Fruit fly (Drosophila melanogaster) whole organism, embryonic: ENCODE data around the gene CG42822.

Source experiments
- Aef1 ChIP-seq: fragments of 200-800 bp; sonication (Bioruptor generic); IDR thresholded peaks from 3 replicates; pipeline ENCODE4 v1.3.6; 2022; ENCODE audit warnings: missing biosample characterization, missing genetic modification characterization
- Asciz ChIP-seq: fragments of 200-800 bp; sonication (Bioruptor generic); optimal IDR thresholded peaks from 2 replicates; lab custom pipeline; 2017; ENCODE audit warnings: missing biosample characterization, mild to moderate bottlenecking, missing genetic modification characterization, missing genetic modification reagents
- Awh ChIP-seq: fragments of 200-800 bp; sonication (Bioruptor generic); IDR thresholded peaks from 2 replicates; pipeline ENCODE4, ENCODE4 v1.3.6; 2022; ENCODE audit warnings: missing biosample characterization, missing genetic modification characterization
- B-H2 ChIP-seq: fragments of 200-800 bp; sonication (Bioruptor generic); optimal IDR thresholded peaks from 2 replicates; lab custom pipeline; 2018; ENCODE audit warnings: missing biosample characterization, mild to moderate bottlenecking, missing genetic modification characterization
- Blimp-1 ChIP-seq: fragments of 200-800 bp; sonication (Bioruptor generic); optimal IDR thresholded peaks from 3 replicates; lab custom pipeline; 2018; ENCODE audit warnings: missing biosample characterization, missing genetic modification characterization, mild to moderate bottlenecking, moderate library complexity, missing genetic modification reagents
- C15 ChIP-seq: fragments of 200-800 bp; sonication (Bioruptor generic); IDR thresholded peaks from 3 replicates; pipeline ENCODE4 v1.3.6; 2022; ENCODE audit warnings: missing biosample characterization, missing genetic modification characterization
- CG10267 ChIP-seq: fragments of 200-800 bp; sonication (Bioruptor generic); optimal IDR thresholded peaks from 2 replicates; lab custom pipeline; 2018; ENCODE audit warnings: missing biosample characterization, mild to moderate bottlenecking, missing genetic modification characterization, moderate library complexity
- CG14965 ChIP-seq: fragments of 200-800 bp; sonication (Bioruptor generic); optimal IDR thresholded peaks from 2 replicates; lab custom pipeline; 2016; ENCODE audit warnings: missing biosample characterization, missing genetic modification characterization, borderline replicate concordance
- CG1603 ChIP-seq: fragments of 200-800 bp; sonication (Bioruptor generic); optimal IDR thresholded peaks from 2 replicates; lab custom pipeline; 2019; ENCODE audit warnings: missing biosample characterization, mild to moderate bottlenecking, missing genetic modification characterization, moderate library complexity
- CG18476 ChIP-seq: fragments of 200-800 bp; sonication (Bioruptor generic); optimal IDR thresholded peaks from 2 replicates; lab custom pipeline; 2016; ENCODE audit warnings: missing biosample characterization, mild to moderate bottlenecking, missing genetic modification characterization
- CG31388 ChIP-seq: fragments of 200-800 bp; sonication (Bioruptor generic); optimal IDR thresholded peaks from 2 replicates; lab custom pipeline; 2016; ENCODE audit warnings: missing biosample characterization, missing genetic modification characterization
- CG34422 ChIP-seq: fragments of 200-800 bp; sonication (Bioruptor generic); IDR thresholded peaks from 3 replicates; pipeline ENCODE4 v1.3.6; 2022; ENCODE audit warnings: missing biosample characterization, missing genetic modification characterization
- CG3847 ChIP-seq: fragments of 200-800 bp; sonication (Bioruptor generic); IDR thresholded peaks from 2 replicates; pipeline ENCODE4 v1.3.6; 2022; ENCODE audit warnings: missing biosample characterization, missing genetic modification characterization
- CG6272 ChIP-seq: fragments of 200-800 bp; sonication (Bioruptor generic); IDR thresholded peaks from 2 replicates; pipeline ENCODE4 v1.3.6; 2022; ENCODE audit warnings: missing biosample characterization, missing genetic modification characterization
- CG7357 ChIP-seq: fragments of 200-800 bp; sonication (Bioruptor generic); IDR thresholded peaks from 3 replicates; pipeline ENCODE4 v1.3.6; 2022; ENCODE audit warnings: missing biosample characterization, missing genetic modification characterization
- CG7745 ChIP-seq: fragments of 200-800 bp; sonication (Bioruptor generic); optimal IDR thresholded peaks from 2 replicates; lab custom pipeline; 2018; ENCODE audit warnings: missing biosample characterization, mild to moderate bottlenecking, missing genetic modification characterization, moderate library complexity
- CG9727 ChIP-seq: fragments of 200-800 bp; sonication (Bioruptor generic); optimal IDR thresholded peaks from 3 replicates; lab custom pipeline; 2017; ENCODE audit warnings: missing biosample characterization, mild to moderate bottlenecking, missing genetic modification characterization
- CTCF ChIP-seq: fragments of 200-800 bp; sonication (Bioruptor generic); optimal IDR thresholded peaks from 2 replicates; lab custom pipeline; 2017; ENCODE audit warnings: missing biosample characterization, mild to moderate bottlenecking, missing genetic modification characterization, moderate library complexity
- Dbx ChIP-seq: fragments of 200-800 bp; sonication (Bioruptor generic); IDR thresholded peaks from 3 replicates; pipeline ENCODE4 v1.3.6; 2022; ENCODE audit warnings: missing biosample characterization, missing genetic modification characterization
- Dll ChIP-seq: fragments of 200-800 bp; sonication (Bioruptor generic); IDR thresholded peaks from 4 replicates; pipeline ENCODE4 v1.3.6; 2022; ENCODE audit warnings: missing biosample characterization, missing genetic modification characterization; ENCODE audit not compliant: partially characterized antibody
- E2f1 ChIP-seq: fragments of 200-800 bp; sonication (Bioruptor generic); IDR thresholded peaks from 2 replicates; pipeline ENCODE4 v1.3.6; 2022; ENCODE audit warnings: missing biosample characterization, missing genetic modification characterization
- Fer2 ChIP-seq: fragments of 200-800 bp; sonication (Bioruptor generic); optimal IDR thresholded peaks from 2 replicates; lab custom pipeline; 2018; ENCODE audit warnings: missing biosample characterization, mild to moderate bottlenecking, missing genetic modification characterization, moderate library complexity
- GATAe ChIP-seq: fragments of 200-800 bp; sonication (Bioruptor generic); conservative IDR thresholded peaks from 2 replicates; pipeline ENCODE4 v1.3.6; 2022; ENCODE audit warnings: missing biosample characterization, missing genetic modification characterization
- MTF-1 ChIP-seq: fragments of 200-800 bp; sonication (Bioruptor generic); optimal IDR thresholded peaks from 2 replicates; lab custom pipeline; 2018; ENCODE audit warnings: missing biosample characterization, mild to moderate bottlenecking, missing genetic modification characterization, borderline replicate concordance
- NK7.1 ChIP-seq: fragments of 200-800 bp; sonication (Bioruptor generic); optimal IDR thresholded peaks from 3 replicates; lab custom pipeline; 2016; ENCODE audit warnings: missing biosample characterization, missing genetic modification characterization
- Neu2 ChIP-seq: fragments of 200-800 bp; sonication (Bioruptor generic); optimal IDR thresholded peaks from 3 replicates; lab custom pipeline; 2016; ENCODE audit warnings: missing biosample characterization, missing genetic modification characterization, borderline replicate concordance
- PHDP ChIP-seq: fragments of 200-800 bp; sonication (Bioruptor generic); optimal IDR thresholded peaks from 3 replicates; lab custom pipeline; 2018; ENCODE audit warnings: missing biosample characterization, mild to moderate bottlenecking, missing genetic modification characterization, moderate library complexity
- Poxn ChIP-seq: fragments of 200-800 bp; sonication (Bioruptor generic); IDR thresholded peaks from 2 replicates; pipeline ENCODE4 v1.3.6; 2022; ENCODE audit warnings: missing biosample characterization, missing genetic modification characterization
- Ravus ChIP-seq: fragments of 200-800 bp; sonication (Bioruptor generic); IDR thresholded peaks from 2 replicates; pipeline ENCODE4 v1.3.6; 2022; ENCODE audit warnings: missing biosample characterization, missing genetic modification characterization
- Six4 ChIP-seq: fragments of 200-800 bp; sonication (Bioruptor generic); optimal IDR thresholded peaks from 2 replicates; lab custom pipeline; 2016; ENCODE audit warnings: missing biosample characterization, missing genetic modification characterization
- Sry-β ChIP-seq: fragments of 200-800 bp; sonication (Bioruptor generic); optimal IDR thresholded peaks from 2 replicates; lab custom pipeline; 2018; ENCODE audit warnings: missing biosample characterization, mild to moderate bottlenecking, missing genetic modification characterization, moderate library complexity
- Xrp1 ChIP-seq: fragments of 200-800 bp; sonication (Bioruptor generic); IDR thresholded peaks from 2 replicates; pipeline ENCODE4 v1.3.6; 2022; ENCODE audit warnings: missing biosample characterization, missing genetic modification characterization
- ara ChIP-seq: fragments of 200-800 bp; sonication (Bioruptor generic); IDR thresholded peaks from 2 replicates; pipeline ENCODE4 v1.3.6; 2022; ENCODE audit warnings: missing biosample characterization, missing genetic modification characterization
- ase ChIP-seq: fragments of 200-800 bp; sonication (Bioruptor generic); IDR thresholded peaks from 3 replicates; pipeline ENCODE4 v1.3.6; 2022; ENCODE audit warnings: missing biosample characterization, missing genetic modification characterization
- cg ChIP-seq: fragments of 200-800 bp; sonication (Bioruptor generic); optimal IDR thresholded peaks from 3 replicates; lab custom pipeline; 2019; ENCODE audit warnings: missing biosample characterization, mild to moderate bottlenecking, missing genetic modification characterization, moderate library complexity
- crc ChIP-seq: fragments of 200-800 bp; sonication (Bioruptor generic); optimal IDR thresholded peaks from 2 replicates; lab custom pipeline; 2016; ENCODE audit warnings: missing biosample characterization, missing genetic modification characterization
- dan ChIP-seq: fragments of 200-800 bp; sonication (Bioruptor generic); IDR thresholded peaks from 2 replicates; pipeline ENCODE4 v1.3.6; 2022; ENCODE audit warnings: missing biosample characterization, missing genetic modification characterization
- gce ChIP-seq: fragments of 200-800 bp; sonication (Bioruptor generic); IDR thresholded peaks from 3 replicates; pipeline ENCODE4 v1.3.6; 2022; ENCODE audit warnings: missing biosample characterization, missing genetic modification characterization
- h ChIP-seq: fragments of >200 bp; optimal IDR thresholded peaks from 2 replicates; lab custom pipeline; 2017
- ham ChIP-seq: fragments of 200-800 bp; sonication (Bioruptor generic); IDR thresholded peaks from 2 replicates; pipeline ENCODE4 v1.3.6; 2022; ENCODE audit warnings: missing biosample characterization, missing genetic modification characterization
- hbn ChIP-seq: fragments of 200-800 bp; sonication (Bioruptor generic); IDR thresholded peaks from 2 replicates; pipeline ENCODE4 v1.3.6; 2022; ENCODE audit warnings: missing biosample characterization, missing genetic modification characterization; ENCODE audit not compliant: partially characterized antibody
- klu ChIP-seq: fragments of 200-800 bp; sonication (Bioruptor generic); IDR thresholded peaks from 2 replicates; pipeline ENCODE4 v1.3.6; 2022; ENCODE audit warnings: missing biosample characterization, missing genetic modification characterization
- lmd ChIP-seq: fragments of 200-800 bp; sonication (Bioruptor generic); IDR thresholded peaks from 2 replicates; pipeline ENCODE4 v1.3.6; 2022; ENCODE audit warnings: missing biosample characterization, missing genetic modification characterization
- nmo ChIP-seq: fragments of 200-800 bp; sonication (Bioruptor generic); optimal IDR thresholded peaks from 2 replicates; lab custom pipeline; 2018; ENCODE audit warnings: missing biosample characterization, mild to moderate bottlenecking, missing genetic modification characterization, moderate library complexity
- ro ChIP-seq: fragments of 200-800 bp; sonication (Bioruptor generic); IDR thresholded peaks from 2 replicates; pipeline ENCODE4 v1.3.6; 2022; ENCODE audit warnings: missing biosample characterization, missing genetic modification characterization
- run ChIP-seq: fragments of 200-800 bp; sonication (Bioruptor generic); optimal IDR thresholded peaks from 3 replicates; lab custom pipeline; 2018; ENCODE audit warnings: missing biosample characterization, mild to moderate bottlenecking, missing genetic modification characterization
- scrt ChIP-seq: fragments of 200-800 bp; sonication (Bioruptor generic); optimal IDR thresholded peaks from 2 replicates; lab custom pipeline; 2018; ENCODE audit warnings: missing biosample characterization, mild to moderate bottlenecking, missing genetic modification characterization, moderate library complexity
- sd ChIP-seq: fragments of 200-800 bp; sonication (Bioruptor generic); optimal IDR thresholded peaks from 3 replicates; lab custom pipeline; 2018; ENCODE audit warnings: missing biosample characterization, mild to moderate bottlenecking, missing genetic modification characterization, moderate library complexity
- sr ChIP-seq: fragments of 200-800 bp; sonication (Bioruptor generic); IDR thresholded peaks from 3 replicates; pipeline ENCODE4 v1.3.6; 2022; ENCODE audit warnings: missing biosample characterization, missing genetic modification characterization
- sug ChIP-seq: fragments of 200-800 bp; optimal IDR thresholded peaks from 2 replicates; lab custom pipeline; 2019; ENCODE audit warnings: missing biosample characterization, mild to moderate bottlenecking, missing genetic modification characterization, moderate library complexity

Gene CG42822

DNA sequence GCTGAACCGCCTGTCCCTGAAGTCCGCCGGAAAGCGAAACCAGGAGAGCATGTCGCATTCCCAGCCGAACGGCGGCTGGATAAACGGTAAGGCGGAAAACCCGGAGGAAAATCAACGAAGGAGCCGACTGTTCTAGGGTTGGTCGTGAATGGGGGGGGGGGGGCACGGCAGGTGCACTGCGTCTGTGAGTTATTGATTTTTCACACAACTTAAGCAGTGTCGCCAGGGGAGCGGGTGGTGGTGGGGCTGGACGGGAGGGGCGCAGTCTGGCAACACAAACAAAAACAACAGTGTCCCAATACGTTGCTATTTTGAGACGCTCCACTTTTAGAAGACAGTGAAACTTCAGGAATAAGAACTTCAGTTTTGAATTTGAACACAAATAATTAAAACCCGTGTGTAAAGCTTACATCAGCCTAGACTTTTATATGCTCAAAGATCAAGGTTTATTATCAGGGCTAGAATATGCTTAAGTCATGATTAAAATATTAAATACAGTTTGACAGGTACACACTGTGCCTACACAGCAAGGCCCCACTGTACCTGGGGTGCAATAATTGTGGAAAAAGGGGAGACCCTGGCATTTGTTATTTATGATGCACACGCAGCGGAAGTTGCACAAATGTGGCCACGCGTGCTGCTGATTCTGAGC is 27.4 kb upstream of the CG42822 start (continued):
- TF ChIP-seq MTF-1 (peak; percentile 43), CG31388 (GFP tag; lab: Kevin White, UChicago) (no peak), E2f1 (GFP tag; lab: Robert Waterston, UW) (peak; percentile 71; the same call in 1 of the 2 replicates), CG34422 (GFP tag; lab: Robert Waterston, UW) (peak; percentile 35; the same call in 2 of the 3 replicates), klu (GFP tag; lab: Robert Waterston, UW) (no peak), NK7.1 (GFP tag; lab: Kevin White, UChicago) (no peak), CG9727 (peak; percentile 57), C15 (no peak; the same call in 2 of the 3 replicates), Blimp-1 (GFP tag; lab: Kevin White, UChicago) (peak; percentile 82), Awh (GFP tag; lab: Robert Waterston, UW) (peak; percentile 66), CG7357 (GFP tag; lab: Robert Waterston, UW) (peak; percentile 57; the same call in 1 of the 3 replicates), ara (GFP tag; lab: Robert Waterston, UW) (peak; percentile 85), Six4 (peak; percentile 49)

DNA sequence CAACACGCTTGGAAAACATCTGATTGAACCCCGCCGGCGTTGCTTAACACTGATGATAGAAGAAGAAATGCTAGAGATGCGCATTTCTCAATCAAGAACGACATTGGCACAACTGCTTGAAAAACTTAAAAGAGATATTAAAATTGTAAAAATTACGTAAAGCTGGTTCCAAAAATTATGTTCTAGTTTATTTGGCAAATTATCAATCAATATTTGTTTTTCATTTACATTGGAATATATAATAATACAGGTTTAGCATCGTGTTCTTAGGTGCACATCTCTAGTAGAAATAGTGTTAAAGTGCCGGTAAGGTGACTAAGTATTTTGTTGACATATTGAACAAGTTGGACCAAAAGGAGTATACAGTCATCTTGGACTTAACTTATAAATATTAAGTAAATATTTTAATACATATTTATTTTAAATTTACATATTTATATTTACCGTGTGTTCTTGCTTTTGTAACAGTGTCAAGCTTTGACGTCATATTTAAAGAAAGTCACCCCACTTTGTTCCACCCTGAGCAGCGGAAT is 22.3 kb upstream of the CG42822 start, which contains the start of the genes Brf and sds22:
Gene Brf, minus strand, starts transcription at position 25 of the 533 bp plus-strand sequence.
Gene sds22, plus strand, starts transcription at position 282 of the 533 bp plus-strand sequence.
- peak; percentile 93 for TF ChIP-seq CG1603 (tag; lab: Kevin White, UChicago)
- peak; percentile 46 for TF ChIP-seq CTCF (GFP tag; lab: Kevin White, UChicago)
- TF ChIP-seq CG14965 (GFP tag; lab: Kevin White, UChicago), result peak; percentile 48
- TF ChIP-seq ase (GFP tag; lab: Robert Waterston, UW), result peak; percentile 92
- TF ChIP-seq Dll, result peak; percentile 89
- TF ChIP-seq Neu2, result peak; percentile 90
- TF ChIP-seq gce, result peak; percentile 63; the same call in 1 of the 3 replicates
- peak; percentile 95 for TF ChIP-seq PHDP
- peak; percentile 100 for TF ChIP-seq CG10267
- TF ChIP-seq h (lab: Kevin White, UChicago), result no peak
- peak; percentile 97 for TF ChIP-seq CG3847 (GFP tag; lab: Robert Waterston, UW)
- peak; percentile 94 for TF ChIP-seq CG18476 (GFP tag; lab: Kevin White, UChicago)
- TF ChIP-seq Sry-β, result peak; percentile 76
- peak; percentile 82 for TF ChIP-seq Poxn (GFP tag; lab: Robert Waterston, UW)
- peak; percentile 96 for TF ChIP-seq Fer2
- peak; percentile 96 for TF ChIP-seq Dbx (GFP tag; lab: Robert Waterston, UW)
- TF ChIP-seq lmd (GFP tag; lab: Robert Waterston, UW), result peak; percentile 95
- TF ChIP-seq CG7745 (tag; lab: Kevin White, UChicago), result no peak
- peak; percentile 97 for TF ChIP-seq B-H2 (GFP tag; lab: Kevin White, UChicago)
- TF ChIP-seq cg (GFP tag; lab: Kevin White, UChicago), result no peak
- peak; percentile 94 for TF ChIP-seq Aef1 (GFP tag; lab: Robert Waterston, UW)
- peak; percentile 47 for TF ChIP-seq run
- peak; percentile 97 for TF ChIP-seq sug
- TF ChIP-seq Ravus (GFP tag; lab: Robert Waterston, UW), result peak; percentile 70
- TF ChIP-seq Asciz (GFP tag; lab: Kevin White, UChicago), result peak; percentile 86
- TF ChIP-seq sd (tag; lab: Kevin White, UChicago), result peak; percentile 88
- peak; percentile 98 for TF ChIP-seq nmo
- TF ChIP-seq sr (GFP tag; lab: Robert Waterston, UW), result peak; percentile 48; the same call in 2 of the 3 replicates
- TF ChIP-seq hbn (GFP tag; lab: Robert Waterston, UW), result peak; percentile 72
- TF ChIP-seq ham (GFP tag; lab: Robert Waterston, UW), result peak; percentile 80
- TF ChIP-seq dan (GFP tag; lab: Robert Waterston, UW), result peak; percentile 86
- TF ChIP-seq Xrp1 (GFP tag; lab: Robert Waterston, UW), result peak; percentile 95
- TF ChIP-seq ro, result peak; percentile 84; the same call in 1 of the 2 replicates
- peak; percentile 91 for TF ChIP-seq scrt
- TF ChIP-seq GATAe (GFP tag; lab: Robert Waterston, UW), result peak; percentile 74
- TF ChIP-seq CG6272 (GFP tag; lab: Robert Waterston, UW), result peak; percentile 96
- peak; percentile 88 for TF ChIP-seq crc
